Fruit fly (Drosophila melanogaster) whole organism, adult: ENCODE measurements around the gene CG6171.

ENCODE experiments used
- kay ChIP-seq: fragments of 200-800 bp; sonication (Bioruptor generic); peaks from one replicate; lab custom pipeline; 2016; ENCODE audit warnings: missing biosample characterization, missing genetic modification characterization, borderline replicate concordance
- ovo ChIP-seq: fragments of 200-800 bp; sonication (Bioruptor generic); optimal IDR thresholded peaks from 2 replicates; lab custom pipeline; 2016; ENCODE audit warnings: missing biosample characterization, missing genetic modification characterization

DNA sequence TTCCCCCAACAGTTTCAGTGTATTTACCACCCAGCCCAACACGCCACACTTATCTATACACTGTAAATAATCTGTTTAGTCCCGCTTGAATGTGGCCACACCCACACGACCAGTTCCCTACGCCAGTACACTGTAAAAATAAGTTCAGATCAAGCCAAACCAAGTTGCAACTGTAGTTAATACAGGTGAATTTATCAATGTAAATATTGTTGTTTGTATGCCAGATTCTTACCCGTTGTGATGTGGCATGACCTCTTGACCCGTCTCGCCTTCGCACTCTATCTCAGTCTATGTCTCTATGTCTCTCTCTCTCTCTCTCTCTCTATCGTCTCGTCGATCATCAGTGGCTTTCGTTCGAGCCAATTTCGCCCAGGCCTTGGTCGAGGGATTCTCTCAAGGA lies 49.8 kb downstream of the CG6171 start:
- TF ChIP-seq ovo, result no peak
- no peak for TF ChIP-seq kay (GFP tag; lab: Kevin White, UChicago)
